Worm (Caenorhabditis elegans) whole organism, midembryonic: ENCODE results near the gene clec-5.

ENCODE experiments used
- flt-1 ChIP-seq: fragments of 200-800 bp; sonication (Bioruptor generic); IDR thresholded peaks from 2 replicates; pipeline ENCODE4 v1.3.6; 2022; ENCODE audit warnings: missing genetic modification characterization, missing compliant biosample characterization
- med-1 ChIP-seq: sonication (generic microtip); optimal IDR thresholded peaks from 2 replicates; lab custom pipeline; 2017; ENCODE audit warnings: missing genetic modification characterization, mild to moderate bottlenecking, missing compliant biosample characterization, antibody characterized with exemption, missing genetic modification reagents; ENCODE audit not compliant: insufficient read depth
- ref-1 ChIP-seq: fragments of 200-800 bp; sonication (Bioruptor generic); conservative IDR thresholded peaks from 2 replicates; pipeline ENCODE4 v1.3.6; 2022; ENCODE audit warnings: missing genetic modification reagents, missing genetic modification characterization, missing compliant biosample characterization

ce11 chrIII:4909938-4910337 lies 26.5 kb upstream of the clec-5 start, which contains the start of gene F26F4.12:
- TF ChIP-seq flt-1 (GFP tag; lab: Robert Waterston, UW) (no peak), ref-1 (no peak), med-1 (GFP tag; lab: Kevin White, UChicago) (no peak)
